Worm (Caenorhabditis elegans) whole organism, L2 larva: ENCODE data around the gene ZK688.5.

Source experiments
- C34F6.9 ChIP-seq: fragments of 150-350 bp; optimal IDR thresholded peaks from 2 replicates; lab custom pipeline; 2014; ENCODE audit warnings: missing biosample characterization, missing genetic modification characterization
- R02D3.7 ChIP-seq: fragments of 150-350 bp; optimal IDR thresholded peaks from 2 replicates; lab custom pipeline; 2014; ENCODE audit warnings: missing biosample characterization, missing genetic modification characterization
- Y55F3AM.14 ChIP-seq: fragments of 200-800 bp; sonication (Bioruptor generic); optimal IDR thresholded peaks from 2 replicates; lab custom pipeline; 2018; ENCODE audit warnings: mild to moderate bottlenecking, missing genetic modification characterization, missing compliant biosample characterization
- ZK546.5 ChIP-seq: sonication (generic microtip); optimal IDR thresholded peaks from 2 replicates; lab custom pipeline; 2017; ENCODE audit warnings: missing biosample characterization, missing genetic modification characterization
- alr-1 ChIP-seq: fragments of 150-350 bp; optimal IDR thresholded peaks from 2 replicates; lab custom pipeline; 2014; ENCODE audit warnings: missing biosample characterization, missing genetic modification characterization
- aly-2 ChIP-seq: fragments of 150-350 bp; optimal IDR thresholded peaks from 2 replicates; lab custom pipeline; 2014; ENCODE audit warnings: missing biosample characterization, missing genetic modification characterization
- ama-1 ChIP-seq: fragments of 150-350 bp; optimal IDR thresholded peaks from 2 replicates; lab custom pipeline; 2018; ENCODE audit warnings: inconsistent platforms
- blmp-1 ChIP-seq: sonication (generic microtip); optimal IDR thresholded peaks from 2 replicates; lab custom pipeline; 2017; ENCODE audit warnings: missing genetic modification characterization, mild to moderate bottlenecking, missing compliant biosample characterization, antibody characterized with exemption, moderate library complexity; ENCODE audit not compliant: insufficient read depth
- ceh-16 ChIP-seq: fragments of 150-350 bp; optimal IDR thresholded peaks from 2 replicates; lab custom pipeline; 2014; ENCODE audit warnings: missing biosample characterization, missing genetic modification characterization
- ceh-82 ChIP-seq: fragments of 150-350 bp; optimal IDR thresholded peaks from 2 replicates; lab custom pipeline; 2014; ENCODE audit warnings: missing biosample characterization, missing genetic modification characterization
- crh-2 ChIP-seq: sonication (generic microtip); optimal IDR thresholded peaks from 2 replicates; lab custom pipeline; 2017; ENCODE audit warnings: missing biosample characterization, missing genetic modification characterization
- dmd-4 ChIP-seq: sonication (generic microtip); optimal IDR thresholded peaks from 2 replicates; lab custom pipeline; 2017; ENCODE audit warnings: missing biosample characterization, missing genetic modification characterization
- egl-27 ChIP-seq: sonication (generic microtip); optimal IDR thresholded peaks from 3 replicates; lab custom pipeline; 2017; ENCODE audit warnings: missing biosample characterization, missing genetic modification reagents, missing genetic modification characterization
- elt-1 ChIP-seq: fragments of 150-350 bp; optimal IDR thresholded peaks from 2 replicates; lab custom pipeline; 2014; ENCODE audit warnings: missing biosample characterization, missing genetic modification characterization
- elt-3 ChIP-seq: sonication (generic microtip); optimal IDR thresholded peaks from 2 replicates; lab custom pipeline; 2017; ENCODE audit warnings: missing biosample characterization, missing genetic modification characterization
- gmeb-1 ChIP-seq: fragments of 150-350 bp; optimal IDR thresholded peaks from 2 replicates; lab custom pipeline; 2014; ENCODE audit warnings: missing biosample characterization, missing genetic modification characterization
- lin-11 ChIP-seq: fragments of 150-350 bp; sonication (generic microtip); optimal IDR thresholded peaks from 2 replicates; lab custom pipeline; 2014; ENCODE audit warnings: missing biosample characterization, missing genetic modification characterization, inconsistent platforms, mixed read lengths
- lin-13 ChIP-seq: fragments of 150-350 bp; optimal IDR thresholded peaks from 2 replicates; lab custom pipeline; 2014; ENCODE audit warnings: missing biosample characterization, missing genetic modification reagents, missing genetic modification characterization
- lsy-2 ChIP-seq, 2 experiments: fragments of 150-350 bp in 1 of 2; sonication (generic microtip) in 1 of 2; optimal IDR thresholded peaks; 2 replicates each; lab custom pipeline; 2014 to 2017; ENCODE audit warnings: missing biosample characterization in 2 of 2, missing genetic modification characterization in 2 of 2
- mbf-1 ChIP-seq: sonication (generic microtip); optimal IDR thresholded peaks from 2 replicates; lab custom pipeline; 2017; ENCODE audit warnings: missing biosample characterization, missing genetic modification characterization
- nhr-10 ChIP-seq: sonication (generic microtip); optimal IDR thresholded peaks from 2 replicates; lab custom pipeline; 2017; ENCODE audit warnings: missing biosample characterization, missing genetic modification characterization
- nhr-11 ChIP-seq: fragments of 150-350 bp; optimal IDR thresholded peaks from 2 replicates; lab custom pipeline; 2014; ENCODE audit warnings: missing biosample characterization, missing genetic modification characterization
- nhr-12 ChIP-seq: fragments of 150-350 bp; optimal IDR thresholded peaks from 2 replicates; lab custom pipeline; 2014; ENCODE audit warnings: missing biosample characterization, missing genetic modification characterization
- nhr-129 ChIP-seq: fragments of 150-350 bp; optimal IDR thresholded peaks from 2 replicates; lab custom pipeline; 2014; ENCODE audit warnings: missing biosample characterization, missing genetic modification characterization
- nhr-21 ChIP-seq: fragments of 150-350 bp; optimal IDR thresholded peaks from 2 replicates; lab custom pipeline; 2014; ENCODE audit warnings: missing biosample characterization, missing genetic modification characterization
- nhr-23 ChIP-seq: fragments of 150-350 bp; optimal IDR thresholded peaks from 2 replicates; lab custom pipeline; 2014; ENCODE audit warnings: missing biosample characterization, missing genetic modification reagents, missing genetic modification characterization
- nhr-237 ChIP-seq: fragments of 150-350 bp; optimal IDR thresholded peaks from 2 replicates; lab custom pipeline; 2014; ENCODE audit warnings: missing biosample characterization, missing genetic modification characterization
- nhr-25 ChIP-seq: fragments of 150-350 bp; sonication (generic microtip); optimal IDR thresholded peaks from 3 replicates; lab custom pipeline; 2014; ENCODE audit warnings: missing biosample characterization, missing genetic modification characterization
- peb-1 ChIP-seq: fragments of 150-350 bp; optimal IDR thresholded peaks from 2 replicates; lab custom pipeline; 2014; ENCODE audit warnings: missing biosample characterization, missing genetic modification characterization
- sem-4 ChIP-seq: fragments of 150-350 bp; optimal IDR thresholded peaks from 2 replicates; lab custom pipeline; 2014; ENCODE audit warnings: missing biosample characterization, missing genetic modification reagents, missing genetic modification characterization
- skn-1 ChIP-seq: sonication (generic microtip); optimal IDR thresholded peaks from 2 replicates; lab custom pipeline; 2017; ENCODE audit warnings: missing biosample characterization, missing genetic modification characterization
- sma-3 ChIP-seq: sonication (generic microtip); optimal IDR thresholded peaks from 2 replicates; lab custom pipeline; 2016; ENCODE audit warnings: missing genetic modification reagents, missing genetic modification characterization, missing compliant biosample characterization
- sma-9 ChIP-seq, 2 experiments: fragments of 150-350 bp in 1 of 2; sonication (generic microtip) in 1 of 2; optimal IDR thresholded peaks; 2 replicates each; lab custom pipeline; 2014 to 2016; ENCODE audit warnings: missing genetic modification characterization in 2 of 2, mild to moderate bottlenecking in 1 of 2, missing biosample characterization in 1 of 2, missing compliant biosample characterization in 1 of 2, missing genetic modification reagents in 1 of 2, moderate library complexity in 1 of 2
- snpc-4 ChIP-seq: fragments of 150-350 bp; optimal IDR thresholded peaks from 2 replicates; lab custom pipeline; 2014; ENCODE audit warnings: missing biosample characterization, missing genetic modification characterization
- unc-55 ChIP-seq: fragments of 150-350 bp; sonication (generic microtip); optimal IDR thresholded peaks from 3 replicates; lab custom pipeline; 2014; ENCODE audit warnings: missing biosample characterization, missing genetic modification reagents, missing genetic modification characterization
- zag-1 ChIP-seq: fragments of 150-350 bp; optimal IDR thresholded peaks from 2 replicates; lab custom pipeline; 2014; ENCODE audit warnings: missing biosample characterization, missing genetic modification characterization
- ztf-1 ChIP-seq: fragments of 200-800 bp; sonication (Bioruptor generic); conservative IDR thresholded peaks from 2 replicates; pipeline ENCODE4 v1.3.6; 2022; ENCODE audit warnings: missing genetic modification characterization, missing compliant biosample characterization
- ztf-11 ChIP-seq: sonication (generic microtip); optimal IDR thresholded peaks from 2 replicates; lab custom pipeline; 2017; ENCODE audit warnings: missing biosample characterization, missing genetic modification characterization
- ztf-4 ChIP-seq: fragments of 150-350 bp; optimal IDR thresholded peaks from 2 replicates; lab custom pipeline; 2014; ENCODE audit warnings: missing biosample characterization, missing genetic modification characterization

ZK688.5 gene

DNA sequence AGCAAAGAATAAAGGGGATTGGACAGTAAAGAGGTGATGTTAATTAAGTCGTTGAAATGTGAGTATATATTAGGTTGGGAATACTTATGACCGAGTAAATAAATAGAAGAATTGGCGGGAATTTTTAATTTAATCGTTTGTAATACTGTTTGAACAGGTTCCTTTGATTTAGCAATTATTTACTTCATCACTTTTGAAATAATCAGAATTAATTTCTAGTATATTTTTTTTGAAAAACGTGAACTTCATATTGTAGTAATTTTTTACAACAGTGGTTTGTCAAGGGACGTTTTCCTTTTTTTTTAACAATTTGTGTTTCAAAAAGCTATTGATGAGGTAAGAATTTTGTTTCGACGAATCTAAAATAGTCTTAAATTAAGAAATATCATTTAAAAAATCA, 30.8 kb upstream of the ZK688.5 start, which contains the start of gene C29E4.17:
Gene C29E4.17 (plus strand): TSS at position 301 of the 400 bp plus-strand sequence.
- TF ChIP-seq skn-1 (tag; lab: Kevin White, UChicago) (no peak), ceh-16 (tag; lab: Kevin White, UChicago) (no peak), alr-1 (tag; lab: Kevin White, UChicago) (no peak), unc-55 (GFP tag; lab: Kevin White, UChicago) (no peak), sma-3 (no peak), nhr-12 (tag; lab: Kevin White, UChicago) (no peak), mbf-1 (tag; lab: Kevin White, UChicago) (no peak), nhr-11 (tag; lab: Kevin White, UChicago) (no peak), nhr-25 (tag; lab: Kevin White, UChicago) (no peak), nhr-237 (tag; lab: Kevin White, UChicago) (no peak), zag-1 (tag; lab: Kevin White, UChicago) (no peak), aly-2 (tag; lab: Kevin White, UChicago) (no peak), snpc-4 (tag; lab: Kevin White, UChicago) (no peak)

DNA sequence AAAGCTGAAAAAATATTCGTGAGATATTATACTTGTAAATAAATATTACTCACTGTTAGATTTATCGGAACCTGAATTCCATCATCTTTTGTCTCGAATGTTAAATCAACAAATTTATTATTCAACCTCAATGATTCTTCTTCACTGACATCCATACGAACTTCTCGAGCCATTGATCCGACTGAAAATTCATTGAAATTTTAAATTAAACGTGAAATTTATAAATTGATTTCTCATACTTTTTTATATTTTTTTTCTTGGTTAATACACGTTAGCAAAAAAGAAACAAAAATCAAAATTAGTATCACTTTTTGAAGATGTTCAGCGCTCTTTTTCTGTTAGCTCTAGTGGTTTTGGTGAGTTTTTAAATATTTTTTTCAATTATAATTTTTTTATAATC, 28.4 kb upstream of the ZK688.5 start, which contains the start of gene C29E4.14:
Gene C29E4.14 (plus strand): TSS at position 301 of the 400 bp plus-strand sequence.
- TF ChIP-seq ztf-4 (tag; lab: Kevin White, UChicago) (no peak), crh-2 (tag; lab: Kevin White, UChicago) (no peak), Y55F3AM.14 (GFP tag; lab: Kevin White, UChicago) (no peak), skn-1 (tag; lab: Kevin White, UChicago) (no peak), ceh-82 (tag; lab: Kevin White, UChicago) (no peak), elt-1 (tag; lab: Kevin White, UChicago) (no peak), nhr-10 (tag; lab: Kevin White, UChicago) (no peak), elt-3 (tag; lab: Kevin White, UChicago) (no peak), nhr-25 (tag; lab: Kevin White, UChicago) (no peak), lsy-2 (tag; optimal IDR thresholded peaks at IDR 0.05; lab: Kevin White, UChicago) (no peak), nhr-237 (tag; lab: Kevin White, UChicago) (no peak)

DNA sequence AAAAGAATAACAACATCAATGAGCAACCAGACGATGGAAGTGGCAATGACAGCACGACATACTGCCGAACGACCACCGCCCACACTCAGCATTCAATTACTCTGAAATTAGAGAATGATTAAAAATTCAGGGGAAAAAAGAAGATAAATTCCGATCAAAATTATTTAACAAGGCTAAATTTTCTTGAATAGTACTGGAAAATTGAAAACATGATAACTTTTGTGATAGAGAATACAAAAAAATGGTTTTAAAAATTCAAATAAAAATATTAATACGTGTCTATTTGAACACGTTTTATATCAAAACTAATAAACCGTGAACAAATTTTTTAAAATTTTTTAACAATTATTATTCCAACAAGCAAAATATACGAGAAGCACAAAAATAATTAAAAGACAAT, 26.2 kb upstream of the ZK688.5 start, which contains the start of gene gly-3:
Gene gly-3 (minus strand): TSS at position 101 of the 400 bp plus-strand sequence.
- TF ChIP-seq C34F6.9 (tag; lab: Kevin White, UChicago) (no peak), nhr-21 (no peak), elt-3 (tag; lab: Kevin White, UChicago) (no peak), sem-4 (tag; lab: Kevin White, UChicago) (no peak), nhr-25 (tag; lab: Kevin White, UChicago) (no peak), R02D3.7 (tag; lab: Kevin White, UChicago) (no peak), zag-1 (tag; lab: Kevin White, UChicago) (no peak), ama-1 (lab: Kevin White, UChicago) (no peak), elt-1 (tag; lab: Kevin White, UChicago) (no peak), alr-1 (tag; lab: Kevin White, UChicago) (no peak), ZK546.5 (tag; lab: Kevin White, UChicago) (no peak), egl-27 (no peak)

DNA sequence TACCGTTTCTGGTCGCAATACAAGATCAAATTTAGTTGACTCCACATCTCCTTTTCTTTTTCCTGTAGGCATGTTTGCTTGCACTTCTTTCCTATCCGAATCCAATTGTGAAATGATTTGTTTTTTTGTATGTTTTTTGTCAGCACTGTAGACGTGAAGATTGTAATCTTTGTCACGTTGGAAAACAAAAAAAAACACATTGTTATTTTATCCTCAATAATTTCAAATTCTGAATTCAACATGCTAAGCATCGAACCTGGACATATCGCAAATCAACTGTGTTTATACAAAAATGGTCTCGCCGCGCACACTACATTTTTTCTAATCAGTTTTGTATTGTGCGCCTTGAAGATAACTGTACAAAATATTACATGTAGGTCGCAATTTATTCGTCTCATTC, 22.1 kb upstream of the ZK688.5 start, which contains the start of gene ZK688.12:
Gene ZK688.12 (minus strand): TSS at position 101 of the 400 bp plus-strand sequence.
- TF ChIP-seq blmp-1 (tag; lab: Kevin White, UChicago) = no peak
- TF ChIP-seq nhr-237 (tag; lab: Kevin White, UChicago) = no peak
- no peak for TF ChIP-seq alr-1 (tag; lab: Kevin White, UChicago)

DNA sequence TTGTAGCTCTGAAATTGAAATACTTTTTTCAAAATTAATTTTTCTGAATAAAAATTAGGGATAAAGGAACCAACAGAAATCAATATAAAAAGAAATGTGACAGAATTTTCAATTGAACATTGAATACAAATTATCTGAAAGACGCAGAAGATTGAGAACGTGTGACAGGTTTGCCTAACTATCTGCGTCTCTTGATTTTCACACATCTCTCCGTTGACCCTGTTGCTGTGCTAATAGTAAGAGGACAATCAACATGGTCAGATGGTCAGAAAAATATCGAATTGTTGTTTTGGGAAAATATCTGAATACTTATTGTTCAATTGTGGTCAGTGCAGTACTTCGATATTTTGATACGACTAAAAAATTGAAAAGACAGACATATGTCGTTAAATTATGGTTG, 20.2 kb upstream of the ZK688.5 start, which contains the start of gene ZK688.7:
Gene ZK688.7 (minus strand): TSS at position 14 of the 400 bp plus-strand sequence.
- TF ChIP-seq skn-1 (tag; lab: Kevin White, UChicago) = no peak
- no peak for TF ChIP-seq ztf-1
- peak; percentile 51 for TF ChIP-seq C34F6.9 (tag; lab: Kevin White, UChicago)
- no peak for TF ChIP-seq nhr-12 (tag; lab: Kevin White, UChicago)
- peak; percentile 56 for TF ChIP-seq nhr-25 (tag; lab: Kevin White, UChicago)
- no peak for TF ChIP-seq elt-3 (tag; lab: Kevin White, UChicago)
- no peak for TF ChIP-seq nhr-11 (tag; lab: Kevin White, UChicago)
- no peak for TF ChIP-seq peb-1 (tag; lab: Kevin White, UChicago)
- TF ChIP-seq ama-1 (lab: Kevin White, UChicago) = no peak
- no peak for TF ChIP-seq nhr-21
- TF ChIP-seq lin-11 (tag; lab: Kevin White, UChicago) = no peak
- TF ChIP-seq ceh-16 (tag; lab: Kevin White, UChicago) = no peak
- TF ChIP-seq dmd-4 (tag; lab: Kevin White, UChicago) = no peak
- TF ChIP-seq R02D3.7 (tag; lab: Kevin White, UChicago) = no peak
- TF ChIP-seq crh-2 (tag; lab: Kevin White, UChicago) = peak; percentile 13
- TF ChIP-seq lsy-2 (tag; optimal IDR thresholded peaks at IDR 0.05; lab: Kevin White, UChicago) = peak in 1 of 2 experiments; percentile 38
- TF ChIP-seq egl-27 = no peak
- no peak for TF ChIP-seq ZK546.5 (tag; lab: Kevin White, UChicago)
- no peak for TF ChIP-seq Y55F3AM.14 (GFP tag; lab: Kevin White, UChicago)
- peak; percentile 57 for TF ChIP-seq nhr-129 (tag; lab: Kevin White, UChicago)
- no peak for TF ChIP-seq elt-1 (tag; lab: Kevin White, UChicago)
- TF ChIP-seq gmeb-1 (tag; lab: Kevin White, UChicago) = no peak
- no peak for TF ChIP-seq sma-9 (GFP tag; optimal IDR thresholded peaks at IDR 0.05; lab: Kevin White, UChicago)
- TF ChIP-seq sma-9 (tag; optimal IDR thresholded peaks at IDR 0.05; lab: Kevin White, UChicago) = no peak
- no peak for TF ChIP-seq mbf-1 (tag; lab: Kevin White, UChicago)
- TF ChIP-seq ceh-82 (tag; lab: Kevin White, UChicago) = no peak
- TF ChIP-seq sem-4 (tag; lab: Kevin White, UChicago) = no peak
- TF ChIP-seq nhr-10 (tag; lab: Kevin White, UChicago) = no peak
- no peak for TF ChIP-seq nhr-23 (tag; lab: Kevin White, UChicago)
- no peak for TF ChIP-seq aly-2 (tag; lab: Kevin White, UChicago)
- TF ChIP-seq blmp-1 (tag; lab: Kevin White, UChicago) = no peak
- TF ChIP-seq lin-13 (GFP tag; lab: Kevin White, UChicago) = no peak
- TF ChIP-seq ztf-11 = no peak
